Fruit fly (Drosophila melanogaster) whole organism, embryonic: Measurements from ENCODE around the gene D12.

ENCODE experiments used
- Awh ChIP-seq: fragments of 200-800 bp; sonication (Bioruptor generic); IDR thresholded peaks from 2 replicates; pipeline ENCODE4, ENCODE4 v1.3.6; 2022; ENCODE audit warnings: missing biosample characterization, missing genetic modification characterization
- CG10979 ChIP-seq: fragments of 200-800 bp; sonication (Bioruptor generic); optimal IDR thresholded peaks from 2 replicates; lab custom pipeline; 2018; ENCODE audit warnings: missing biosample characterization, mild to moderate bottlenecking, missing genetic modification characterization, moderate library complexity
- CG11504 ChIP-seq: fragments of 200-800 bp; sonication (Bioruptor generic); optimal IDR thresholded peaks from 3 replicates; lab custom pipeline; 2019; ENCODE audit warnings: missing biosample characterization, mild to moderate bottlenecking, missing genetic modification characterization, moderate library complexity
- CG11695 ChIP-seq: fragments of 200-800 bp; sonication (Bioruptor generic); IDR thresholded peaks from 3 replicates; pipeline ENCODE4 v1.3.6; 2022; ENCODE audit warnings: missing biosample characterization, missing genetic modification characterization
- CG13424 ChIP-seq: fragments of 200-800 bp; sonication (Bioruptor generic); optimal IDR thresholded peaks from 2 replicates; lab custom pipeline; 2019; ENCODE audit warnings: missing biosample characterization, mild to moderate bottlenecking, missing genetic modification characterization, moderate library complexity
- CG14710 ChIP-seq: fragments of 200-800 bp; sonication (Bioruptor generic); optimal IDR thresholded peaks from 3 replicates; lab custom pipeline; 2019; ENCODE audit warnings: missing biosample characterization, mild to moderate bottlenecking, missing genetic modification characterization, moderate library complexity
- CG1529 ChIP-seq: fragments of 200-800 bp; sonication (Bioruptor generic); optimal IDR thresholded peaks from 3 replicates; lab custom pipeline; 2018; ENCODE audit warnings: missing biosample characterization, missing genetic modification characterization
- CG15479 ChIP-seq: fragments of 200-800 bp; sonication (Bioruptor generic); optimal IDR thresholded peaks from 3 replicates; lab custom pipeline; 2019; ENCODE audit warnings: missing biosample characterization, mild to moderate bottlenecking, missing genetic modification characterization, moderate library complexity
- CG1602 ChIP-seq: fragments of 200-800 bp; sonication (Bioruptor generic); optimal IDR thresholded peaks from 3 replicates; lab custom pipeline; 2016; ENCODE audit warnings: missing biosample characterization, missing genetic modification characterization
- CG16815 ChIP-seq: fragments of 200-800 bp; sonication (Bioruptor generic); optimal IDR thresholded peaks from 3 replicates; lab custom pipeline; 2017; ENCODE audit warnings: missing biosample characterization, mild to moderate bottlenecking, missing genetic modification characterization
- CG18262 ChIP-seq: fragments of 200-800 bp; optimal IDR thresholded peaks from 3 replicates; lab custom pipeline; 2019; ENCODE audit warnings: missing biosample characterization, mild to moderate bottlenecking, missing genetic modification characterization, moderate library complexity
- CG31441 ChIP-seq: fragments of 200-800 bp; sonication (Bioruptor generic); IDR thresholded peaks from 2 replicates; pipeline ENCODE4 v1.3.6; 2022; ENCODE audit warnings: missing biosample characterization, missing genetic modification characterization
- CG43689 ChIP-seq: fragments of 200-800 bp; sonication (Bioruptor generic); IDR thresholded peaks from 2 replicates; pipeline ENCODE4 v1.3.6; 2022; ENCODE audit warnings: missing biosample characterization, missing genetic modification characterization
- CG4820 ChIP-seq: fragments of 200-800 bp; sonication (Bioruptor generic); optimal IDR thresholded peaks from 3 replicates; lab custom pipeline; 2016; ENCODE audit warnings: missing biosample characterization, missing genetic modification characterization
- CG6175 ChIP-seq: fragments of 200-800 bp; sonication (Bioruptor generic); IDR thresholded peaks from 3 replicates; pipeline ENCODE4 v1.3.6; 2022; ENCODE audit warnings: missing biosample characterization, missing genetic modification characterization
- CG6254 ChIP-seq: fragments of 200-800 bp; sonication (Bioruptor generic); optimal IDR thresholded peaks from 3 replicates; lab custom pipeline; 2017; ENCODE audit warnings: mild to moderate bottlenecking, missing biosample characterization, missing genetic modification reagents, missing genetic modification characterization
- CG7839 ChIP-seq: fragments of 200-800 bp; sonication (Bioruptor generic); optimal IDR thresholded peaks from 3 replicates; lab custom pipeline; 2018; ENCODE audit warnings: missing biosample characterization, mild to moderate bottlenecking, missing genetic modification characterization, moderate library complexity
- CG7963 ChIP-seq: fragments of 200-800 bp; sonication (Bioruptor generic); IDR thresholded peaks from 3 replicates; pipeline ENCODE4 v1.3.6; 2022; ENCODE audit warnings: missing biosample characterization, missing genetic modification characterization; ENCODE audit not compliant: partially characterized antibody
- CG8388 ChIP-seq: fragments of 200-800 bp; sonication (Bioruptor generic); optimal IDR thresholded peaks from 2 replicates; lab custom pipeline; 2019; ENCODE audit warnings: missing biosample characterization, mild to moderate bottlenecking, missing genetic modification characterization, moderate library complexity
- CG8924 ChIP-seq: fragments of 200-800 bp; optimal IDR thresholded peaks from 3 replicates; lab custom pipeline; 2019; ENCODE audit warnings: missing biosample characterization, mild to moderate bottlenecking, missing genetic modification characterization, moderate library complexity
- CoRest ChIP-seq: fragments of 200-800 bp; sonication (Bioruptor generic); optimal IDR thresholded peaks from 3 replicates; lab custom pipeline; 2018; ENCODE audit warnings: missing biosample characterization, mild to moderate bottlenecking, missing genetic modification characterization, moderate library complexity
- D ChIP-seq, 2 experiments: fragments of 200-800 bp in 1 of 2; fragments of >200 bp in 1 of 2; sonication (Bioruptor generic) in 1 of 2; optimal IDR thresholded peaks; 2 replicates in 1 of 2; 3 replicates in 1 of 2; lab custom pipeline; 2017; ENCODE audit warnings: mild to moderate bottlenecking in 1 of 2, missing biosample characterization in 1 of 2, missing genetic modification characterization in 1 of 2, missing genetic modification reagents in 1 of 2
- Oli ChIP-seq: fragments of 200-800 bp; sonication (Bioruptor generic); optimal IDR thresholded peaks from 2 replicates; lab custom pipeline; 2018; ENCODE audit warnings: missing biosample characterization, mild to moderate bottlenecking, missing genetic modification characterization, moderate library complexity
- PHDP ChIP-seq: fragments of 200-800 bp; sonication (Bioruptor generic); optimal IDR thresholded peaks from 3 replicates; lab custom pipeline; 2018; ENCODE audit warnings: missing biosample characterization, mild to moderate bottlenecking, missing genetic modification characterization, moderate library complexity
- Ptx1 ChIP-seq: fragments of 200-800 bp; sonication (Bioruptor generic); IDR thresholded peaks from 2 replicates; pipeline ENCODE4 v1.3.6; 2022; ENCODE audit warnings: missing biosample characterization, missing genetic modification characterization
- Sox100B ChIP-seq: fragments of 200-800 bp; sonication (Bioruptor generic); optimal IDR thresholded peaks from 3 replicates; lab custom pipeline; 2018; ENCODE audit warnings: missing biosample characterization, mild to moderate bottlenecking, missing genetic modification characterization
- Spps ChIP-seq: fragments of 200-800 bp; sonication (Bioruptor generic); optimal IDR thresholded peaks from 2 replicates; lab custom pipeline; 2018; ENCODE audit warnings: missing biosample characterization, mild to moderate bottlenecking, missing genetic modification characterization
- Ssrp ChIP-seq: fragments of 200-800 bp; sonication (Bioruptor generic); optimal IDR thresholded peaks from 2 replicates; lab custom pipeline; 2018; ENCODE audit warnings: missing biosample characterization, mild to moderate bottlenecking, missing genetic modification characterization, moderate library complexity
- Xrp1 ChIP-seq: fragments of 200-800 bp; sonication (Bioruptor generic); IDR thresholded peaks from 2 replicates; pipeline ENCODE4 v1.3.6; 2022; ENCODE audit warnings: missing biosample characterization, missing genetic modification characterization
- az2 ChIP-seq: fragments of 200-800 bp; sonication (Bioruptor generic); optimal IDR thresholded peaks from 3 replicates; lab custom pipeline; 2016; ENCODE audit warnings: missing biosample characterization, missing genetic modification characterization
- bsh ChIP-seq, 2 experiments: fragments of 200-800 bp; sonication (Bioruptor generic); optimal IDR thresholded peaks; 2 replicates each; lab custom pipeline; 2017 to 2018; ENCODE audit warnings: mild to moderate bottlenecking in 2 of 2, missing biosample characterization in 2 of 2, missing genetic modification characterization in 2 of 2, moderate library complexity in 1 of 2
- dmrt11E ChIP-seq: fragments of 200-800 bp; sonication (Bioruptor generic); optimal IDR thresholded peaks from 3 replicates; lab custom pipeline; 2018; ENCODE audit warnings: missing biosample characterization, mild to moderate bottlenecking, missing genetic modification characterization, moderate library complexity
- dmrt99B ChIP-seq: fragments of 200-800 bp; sonication (Bioruptor generic); optimal IDR thresholded peaks from 2 replicates; lab custom pipeline; 2018; ENCODE audit warnings: missing biosample characterization, mild to moderate bottlenecking, missing genetic modification characterization, moderate library complexity
- dysf ChIP-seq: fragments of 200-800 bp; sonication (Bioruptor generic); IDR thresholded peaks from 3 replicates; pipeline ENCODE4 v1.3.6; 2022; ENCODE audit warnings: missing biosample characterization, missing genetic modification characterization
- fd96Cb ChIP-seq: fragments of 200-800 bp; sonication (Bioruptor generic); optimal IDR thresholded peaks from 2 replicates; lab custom pipeline; 2018; ENCODE audit warnings: missing biosample characterization, mild to moderate bottlenecking, missing genetic modification characterization, moderate library complexity
- gcm ChIP-seq: fragments of 200-800 bp; sonication (Bioruptor generic); optimal IDR thresholded peaks from 2 replicates; lab custom pipeline; 2019; ENCODE audit warnings: missing biosample characterization, mild to moderate bottlenecking, missing genetic modification characterization, moderate library complexity
- gem ChIP-seq: fragments of 200-800 bp; sonication (Bioruptor generic); optimal IDR thresholded peaks from 2 replicates; lab custom pipeline; 2019; ENCODE audit warnings: missing biosample characterization, mild to moderate bottlenecking, missing genetic modification characterization, moderate library complexity
- lola ChIP-seq, 3 experiments: fragments of >200 bp in 2 of 3; fragments of 200-800 bp in 1 of 3; sonication (Bioruptor generic) in 1 of 3; optimal IDR thresholded peaks; 2 replicates each; lab custom pipeline; 2017 to 2019; ENCODE audit warnings: missing biosample characterization in 3 of 3, missing genetic modification characterization in 3 of 3, mild to moderate bottlenecking in 1 of 3, moderate library complexity in 1 of 3
- phol ChIP-seq: fragments of 200-800 bp; sonication (Bioruptor generic); optimal IDR thresholded peaks from 3 replicates; lab custom pipeline; 2018; ENCODE audit warnings: missing biosample characterization, mild to moderate bottlenecking, missing genetic modification characterization, moderate library complexity
- row ChIP-seq: fragments of 200-800 bp; sonication (Bioruptor generic); IDR thresholded peaks from 3 replicates; pipeline ENCODE4 v1.3.6; 2022; ENCODE audit warnings: missing biosample characterization, missing genetic modification characterization
- sc ChIP-seq, 3 experiments: fragments of >200 bp in 2 of 3; fragments of 200-800 bp in 1 of 3; sonication (Bioruptor generic) in 1 of 3; optimal IDR thresholded peaks; 2 replicates in 2 of 3; 3 replicates in 1 of 3; lab custom pipeline; 2017; ENCODE audit warnings: mild to moderate bottlenecking in 1 of 3, missing biosample characterization in 1 of 3, missing genetic modification characterization in 1 of 3, missing genetic modification reagents in 1 of 3
- sens ChIP-seq: fragments of 200-800 bp; sonication (Bioruptor generic); peaks from one replicate; lab custom pipeline; 2016; ENCODE audit warnings: missing biosample characterization, missing genetic modification characterization
- sisA ChIP-seq: fragments of 200-800 bp; sonication (Bioruptor generic); IDR thresholded peaks from 2 replicates; pipeline ENCODE4 v1.3.6; 2022; ENCODE audit warnings: missing biosample characterization, missing genetic modification characterization
- tio ChIP-seq: fragments of 200-800 bp; sonication (Bioruptor generic); optimal IDR thresholded peaks from 2 replicates; lab custom pipeline; 2017; ENCODE audit warnings: missing biosample characterization, missing genetic modification characterization, inconsistent platforms
- unpg ChIP-seq: fragments of 200-800 bp; sonication (Bioruptor generic); optimal IDR thresholded peaks from 3 replicates; lab custom pipeline; 2018; ENCODE audit warnings: missing biosample characterization, mild to moderate bottlenecking, missing genetic modification characterization, moderate library complexity
- vvl ChIP-seq: fragments of 200-800 bp; sonication (Bioruptor generic); IDR thresholded peaks from 2 replicates; pipeline ENCODE4 v1.3.6; 2022; ENCODE audit warnings: missing biosample characterization, missing genetic modification characterization
- zen ChIP-seq: fragments of 200-800 bp; sonication (Bioruptor generic); optimal IDR thresholded peaks from 3 replicates; lab custom pipeline; 2018; ENCODE audit warnings: missing biosample characterization, mild to moderate bottlenecking, missing genetic modification characterization, moderate library complexity
- zfh1 ChIP-seq: fragments of 200-800 bp; sonication (Bioruptor generic); IDR thresholded peaks from 3 replicates; pipeline ENCODE4 v1.3.6; 2022; ENCODE audit warnings: missing biosample characterization, missing genetic modification characterization

The D12 gene

DNA sequence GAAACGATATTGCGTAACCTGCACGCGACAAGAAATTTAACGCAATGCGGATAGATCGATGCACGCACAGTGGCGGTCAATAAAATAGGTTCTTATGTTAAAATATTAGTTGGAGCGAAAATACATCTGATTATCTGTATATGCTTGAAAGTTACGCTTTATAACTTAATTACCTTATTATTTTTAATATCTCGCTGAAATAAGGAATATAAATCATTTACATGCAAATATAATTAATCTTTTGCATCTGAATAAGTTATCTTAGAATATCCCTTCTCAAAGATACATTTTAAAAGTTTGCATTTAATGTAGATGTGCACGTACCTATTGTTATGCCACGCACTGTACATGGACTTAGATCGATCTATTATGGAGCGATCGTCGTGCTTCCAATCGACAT, 34.5 kb upstream of the D12 start (continued):
- TF ChIP-seq lola (GFP tag; optimal IDR thresholded peaks at IDR 0.05; lab: Kevin White, UChicago) (peak in 1 of 3 experiments; percentile 74), CG31441 (GFP tag; lab: Robert Waterston, UW) (peak; percentile 45; the same call in 1 of the 2 replicates), CG7963 (no peak), vvl (GFP tag; lab: Robert Waterston, UW) (0 out of 2 replicates have a peak, but pooled peaks have one; percentile 20), tio (peak; percentile 14), sisA (peak; percentile 17; the same call in 1 of the 2 replicates), dysf (0 out of 3 replicates have a peak, but pooled peaks have one; percentile 44), gcm (peak; percentile 37), CoRest (tag; lab: Kevin White, UChicago) (peak; percentile 32), CG10979 (tag; lab: Kevin White, UChicago) (peak; percentile 76), CG1602 (peak; percentile 29), zfh1 (GFP tag; lab: Robert Waterston, UW) (peak; percentile 46; the same call in 1 of the 3 replicates), sens (GFP tag; lab: Kevin White, UChicago) (peak; percentile 84), CG13424 (tag; lab: Kevin White, UChicago) (peak; percentile 31), az2 (peak; percentile 14), Spps (tag; lab: Kevin White, UChicago) (peak; percentile 38), Oli (peak; percentile 44), unpg (peak; percentile 32), CG1529 (GFP tag; lab: Kevin White, UChicago) (peak; percentile 10), CG16815 (GFP tag; lab: Kevin White, UChicago) (peak; percentile 32), CG11695 (0 out of 3 replicates have a peak, but pooled peaks have one; percentile 16), Sox100B (GFP tag; lab: Kevin White, UChicago) (peak; percentile 42), Xrp1 (peak; percentile 63), PHDP (tag; lab: Kevin White, UChicago) (peak; percentile 15), Awh (GFP tag; lab: Robert Waterston, UW) (0 out of 2 replicates have a peak, but pooled peaks have one; percentile 15), CG18262 (tag; lab: Kevin White, UChicago) (peak; percentile 72), CG7839 (peak; percentile 48), bsh (GFP tag; optimal IDR thresholded peaks at IDR 0.05; lab: Kevin White, UChicago) (peak; percentile 55 to 68), CG6175 (no peak), CG43689 (no peak), CG14710 (tag; lab: Kevin White, UChicago) (peak; percentile 59), fd96Cb (tag; lab: Kevin White, UChicago) (peak; percentile 58), phol (tag; lab: Kevin White, UChicago) (peak; percentile 71), CG4820 (GFP tag; lab: Kevin White, UChicago) (peak; percentile 50), Ptx1 (GFP tag; lab: Robert Waterston, UW) (peak; percentile 32; the same call in 1 of the 2 replicates), gem (tag; lab: Kevin White, UChicago) (peak; percentile 67), CG15479 (no peak), CG6254 (peak; percentile 29), dmrt99B (peak; percentile 44), D (optimal IDR thresholded peaks at IDR 0.05; lab: Kevin White, UChicago) (no peak), D (GFP tag; optimal IDR thresholded peaks at IDR 0.05; lab: Kevin White, UChicago) (peak; percentile 46), sc (optimal IDR thresholded peaks at IDR 0.05; lab: Kevin White, UChicago) (no peak), sc (GFP tag; optimal IDR thresholded peaks at IDR 0.05; lab: Kevin White, UChicago) (peak; percentile 27), Ssrp (tag; lab: Kevin White, UChicago) (peak; percentile 40), CG11504 (tag; lab: Kevin White, UChicago) (peak; percentile 50), zen (tag; lab: Kevin White, UChicago) (peak; percentile 60), CG8924 (tag; lab: Kevin White, UChicago) (peak; percentile 40), dmrt11E (tag; lab: Kevin White, UChicago) (peak; percentile 76), row (peak; percentile 50), CG8388 (peak; percentile 49)
